Worm (Caenorhabditis elegans) whole organism, mixed stage, embryonic: Measurements from ENCODE around the gene C14H10.3.

Experiments
- bed-3 ChIP-seq: fragments of 200-800 bp; sonication (Bioruptor generic); optimal IDR thresholded peaks from 3 replicates; lab custom pipeline; 2018; ENCODE audit warnings: mild to moderate bottlenecking, missing genetic modification characterization, moderate library complexity, missing compliant biosample characterization
- ceh-83 ChIP-seq: fragments of 200-800 bp; sonication (Bioruptor generic); optimal IDR thresholded peaks from 2 replicates; lab custom pipeline; 2018; ENCODE audit warnings: mild to moderate bottlenecking, missing genetic modification characterization, missing compliant biosample characterization
- elt-3 ChIP-seq: fragments of 150-350 bp; optimal IDR thresholded peaks from 2 replicates; lab custom pipeline; 2014; ENCODE audit warnings: missing biosample characterization, missing genetic modification characterization
- lin-13 ChIP-seq: fragments of 150-350 bp; optimal IDR thresholded peaks from 2 replicates; lab custom pipeline; 2014; ENCODE audit warnings: missing biosample characterization, missing genetic modification characterization
- lin-32 ChIP-seq: fragments of 200-800 bp; sonication (Bioruptor generic); optimal IDR thresholded peaks from 2 replicates; lab custom pipeline; 2018; ENCODE audit warnings: mild to moderate bottlenecking, missing genetic modification characterization, missing compliant biosample characterization
- lsy-2 ChIP-seq: fragments of 150-350 bp; optimal IDR thresholded peaks from 2 replicates; lab custom pipeline; 2014; ENCODE audit warnings: missing biosample characterization, missing genetic modification characterization
- mls-2 ChIP-seq: sonication (generic microtip); optimal IDR thresholded peaks from 2 replicates; lab custom pipeline; 2016; ENCODE audit warnings: mild to moderate bottlenecking, missing genetic modification characterization, moderate library complexity, missing compliant biosample characterization
- nhr-2 ChIP-seq: fragments of 150-350 bp; optimal IDR thresholded peaks from 2 replicates; lab custom pipeline; 2014; ENCODE audit warnings: missing biosample characterization, missing genetic modification characterization
- nhr-28 ChIP-seq: fragments of 150-350 bp; optimal IDR thresholded peaks from 2 replicates; lab custom pipeline; 2014; ENCODE audit warnings: missing biosample characterization, missing genetic modification characterization
- nhr-76 ChIP-seq: sonication (generic microtip); optimal IDR thresholded peaks from 2 replicates; lab custom pipeline; 2017; ENCODE audit warnings: missing biosample characterization, missing genetic modification characterization
- pha-4 ChIP-seq: fragments of 150-350 bp; optimal IDR thresholded peaks from 2 replicates; lab custom pipeline; 2018; ENCODE audit warnings: missing biosample characterization, missing genetic modification reagents, missing genetic modification characterization
- snpc-4 ChIP-seq: fragments of 150-350 bp; optimal IDR thresholded peaks from 2 replicates; lab custom pipeline; 2014; ENCODE audit warnings: missing biosample characterization, missing genetic modification characterization
- unc-120 ChIP-seq: sonication (generic microtip); optimal IDR thresholded peaks from 2 replicates; lab custom pipeline; 2017; ENCODE audit warnings: missing genetic modification characterization, missing compliant biosample characterization; ENCODE audit not compliant: poor library complexity, severe bottlenecking
- unc-62 ChIP-seq: fragments of 150-350 bp; optimal IDR thresholded peaks from 2 replicates; lab custom pipeline; 2014; ENCODE audit warnings: missing biosample characterization, missing genetic modification reagents, missing genetic modification characterization

DNA sequence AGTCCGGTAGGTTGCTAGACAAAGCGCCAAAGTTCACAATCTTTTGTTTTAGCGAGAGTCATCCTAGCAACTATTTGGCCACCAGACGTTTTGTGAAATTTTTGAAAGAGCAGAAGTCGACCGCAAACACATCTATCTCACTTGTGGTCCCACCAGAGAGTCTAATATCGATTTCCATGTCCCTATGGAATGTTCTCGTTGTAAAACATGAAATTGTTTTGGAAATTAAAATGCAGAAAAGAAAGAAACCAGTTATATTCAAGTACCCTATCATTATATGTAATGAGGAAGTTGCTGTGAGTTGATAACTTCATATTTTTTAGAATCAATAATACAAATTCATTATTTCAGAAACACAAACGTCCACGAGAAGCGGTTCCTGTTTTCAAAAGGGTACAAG is 43.2 kb downstream of the C14H10.3 start:
- no peak for TF ChIP-seq nhr-2 (tag; lab: Kevin White, UChicago)
- TF ChIP-seq lin-32 = no peak
- TF ChIP-seq lsy-2 (tag; lab: Kevin White, UChicago) = no peak
- TF ChIP-seq nhr-28 = no peak
- no peak for TF ChIP-seq unc-62 (GFP tag; lab: Kevin White, UChicago)
- TF ChIP-seq ceh-83 (GFP tag; lab: Kevin White, UChicago) = no peak
- no peak for TF ChIP-seq snpc-4 (tag; lab: Kevin White, UChicago)
- no peak for TF ChIP-seq bed-3
- TF ChIP-seq elt-3 (tag; lab: Kevin White, UChicago) = no peak
- TF ChIP-seq mls-2 (tag; lab: Kevin White, UChicago) = no peak
- TF ChIP-seq lin-13 (tag; lab: Kevin White, UChicago) = no peak
- no peak for TF ChIP-seq pha-4 (tag; lab: Kevin White, UChicago)
- no peak for TF ChIP-seq unc-120
- TF ChIP-seq nhr-76 (tag; lab: Kevin White, UChicago) = no peak
